Worm (Caenorhabditis elegans): ENCODE data around the gene F07G11.2.

DNA sequence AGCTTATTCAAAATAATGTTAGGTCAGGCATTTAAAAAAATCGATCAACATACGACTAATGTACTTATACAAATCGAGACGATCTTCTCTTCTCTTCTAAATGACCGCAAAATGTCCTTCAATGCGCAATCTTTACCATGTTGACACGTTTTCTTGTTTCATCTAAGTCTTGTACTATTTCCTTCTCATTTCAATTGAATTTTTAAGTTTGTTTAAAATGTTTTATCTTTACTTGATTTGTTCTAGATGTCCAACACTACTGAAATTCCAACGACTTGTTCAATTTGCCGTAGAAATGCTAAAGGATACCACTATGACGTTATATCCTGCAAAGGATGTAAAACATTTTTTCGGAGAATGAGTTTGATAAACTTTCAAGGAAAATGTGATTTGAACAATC, 37.3 kb downstream of the F07G11.2 start, which contains the start of the genes nhr-263 and nhr-148:
- TF ChIP-seq lin-39 (tag; optimal IDR thresholded peaks at IDR 0.05) (no peak), nhr-25 (tag; optimal IDR thresholded peaks at IDR 0.05) (no peak), lsy-2 (tag; optimal IDR thresholded peaks at IDR 0.05) (no peak), nhr-237 (tag; optimal IDR thresholded peaks at IDR 0.05) (no peak), mdl-1 (tag; optimal IDR thresholded peaks at IDR 0.05) (no peak), snpc-4 (tag; optimal IDR thresholded peaks at IDR 0.05) (no peak), ceh-82 (tag; optimal IDR thresholded peaks at IDR 0.05) (no peak), crh-2 (tag; optimal IDR thresholded peaks at IDR 0.05) (no peak)
